Worm (Caenorhabditis elegans): ENCODE data around the gene Y82E9BR.6.

DNA sequence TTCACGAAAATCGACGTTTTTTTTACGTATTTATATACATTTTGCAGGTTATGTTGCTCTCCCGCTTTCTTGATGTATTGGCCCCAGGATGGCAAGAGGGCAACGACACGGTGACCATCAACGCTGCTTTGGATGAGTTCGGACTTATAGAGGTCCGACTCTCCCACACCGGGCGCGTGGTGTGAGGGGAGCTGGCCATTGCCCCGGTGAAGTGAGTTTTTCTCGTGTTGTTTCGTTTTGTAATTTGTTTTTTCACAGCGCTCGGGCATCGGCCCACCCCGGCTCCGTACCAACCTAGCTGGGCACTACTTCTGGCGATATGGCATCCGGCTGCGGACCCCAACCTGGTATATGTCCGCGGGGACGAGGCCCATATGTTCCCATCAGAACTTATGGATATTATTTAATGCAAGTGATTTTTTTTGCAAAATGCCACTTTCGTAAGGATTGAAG lies 6.6 kb upstream of the Y82E9BR.6 start, which contains the start of gene Y82E9BR.20:
- no peak for TF ChIP-seq klf-2 (GFP tag; conservative IDR thresholded peaks at IDR 0.05)
- TF ChIP-seq ztf-29 (GFP tag; IDR thresholded peaks at IDR 0.05) = no peak
- TF ChIP-seq ref-1 (GFP tag; conservative IDR thresholded peaks at IDR 0.05) = no peak
- TF ChIP-seq T22C8.4 (GFP tag; IDR thresholded peaks at IDR 0.05) = no peak
- no peak for TF ChIP-seq tab-1 (GFP tag; IDR thresholded peaks at IDR 0.05)
- no peak for TF ChIP-seq flt-1 (GFP tag; IDR thresholded peaks at IDR 0.05)
- TF ChIP-seq cog-1 (tag; optimal IDR thresholded peaks at IDR 0.05) = no peak
- no peak for TF ChIP-seq med-1 (GFP tag; optimal IDR thresholded peaks at IDR 0.05; ENCODE audit: insufficient read depth)

Data from whole organism, midembryonic.